Worm (Caenorhabditis elegans) whole organism, midembryonic: ENCODE measurements around the gene scl-6.
A peak's percentile ranks its signal among the peaks of the same experiment; 100 is the strongest.

ENCODE experiments used
- T22C8.4 ChIP-seq: fragments of 200-800 bp; sonication (Bioruptor generic); IDR thresholded peaks from 2 replicates; pipeline ENCODE4 v1.3.6; 2022; ENCODE audit warnings: missing genetic modification characterization, missing compliant biosample characterization
- cog-1 ChIP-seq: sonication (generic microtip); optimal IDR thresholded peaks from 2 replicates; lab custom pipeline; 2016; ENCODE audit warnings: missing genetic modification characterization, missing compliant biosample characterization
- flt-1 ChIP-seq: fragments of 200-800 bp; sonication (Bioruptor generic); IDR thresholded peaks from 2 replicates; pipeline ENCODE4 v1.3.6; 2022; ENCODE audit warnings: missing genetic modification characterization, missing compliant biosample characterization
- klf-2 ChIP-seq: fragments of 200-800 bp; sonication (Bioruptor generic); conservative IDR thresholded peaks from 2 replicates; pipeline ENCODE4 v1.3.6; 2022; ENCODE audit warnings: missing genetic modification reagents, missing genetic modification characterization, missing compliant biosample characterization
- med-1 ChIP-seq: sonication (generic microtip); optimal IDR thresholded peaks from 2 replicates; lab custom pipeline; 2017; ENCODE audit warnings: missing genetic modification characterization, mild to moderate bottlenecking, missing compliant biosample characterization, antibody characterized with exemption, missing genetic modification reagents; ENCODE audit not compliant: insufficient read depth
- ref-1 ChIP-seq: fragments of 200-800 bp; sonication (Bioruptor generic); conservative IDR thresholded peaks from 2 replicates; pipeline ENCODE4 v1.3.6; 2022; ENCODE audit warnings: missing genetic modification reagents, missing genetic modification characterization, missing compliant biosample characterization
- tab-1 ChIP-seq: fragments of 200-800 bp; sonication (Bioruptor generic); IDR thresholded peaks from 2 replicates; pipeline ENCODE4 v1.3.6; 2022; ENCODE audit warnings: missing genetic modification characterization, missing compliant biosample characterization

- TF ChIP-seq flt-1 (GFP tag; lab: Robert Waterston, UW) (peak; percentile 32; the same call in 1 of the 2 replicates), tab-1 (GFP tag; lab: Robert Waterston, UW) (no peak), klf-2 (no peak), med-1 (no peak), ref-1 (GFP tag; lab: Robert Waterston, UW) (no peak), cog-1 (tag; lab: Kevin White, UChicago) (no peak), T22C8.4 (GFP tag; lab: Robert Waterston, UW) (no peak)
Observed at ce11 chrIV:13036835-13037234, 31.7 kb upstream of the scl-6 start.
